Worm (Caenorhabditis elegans): ENCODE results near the gene Y116F11B.8.

The Y116F11B.8 gene

ce11 chrV:19853610-19854009, 3.8 kb upstream of the Y116F11B.8 start:
- TF ChIP-seq ttx-3 (tag; optimal IDR thresholded peaks at IDR 0.05): no peak
- TF ChIP-seq F13H6.1 (tag; optimal IDR thresholded peaks at IDR 0.05): no peak
- TF ChIP-seq ref-2 (tag; optimal IDR thresholded peaks at IDR 0.05): no peak
- no peak for TF ChIP-seq mec-3 (tag; optimal IDR thresholded peaks at IDR 0.05; ENCODE audit: borderline replicate concordance)
- no peak for TF ChIP-seq eyg-1 (tag; optimal IDR thresholded peaks at IDR 0.05)
- TF ChIP-seq ceh-14 (tag; optimal IDR thresholded peaks at IDR 0.05): no peak
- no peak for TF ChIP-seq npax-4 (tag; optimal IDR thresholded peaks at IDR 0.05)
- TF ChIP-seq elt-4 (tag; optimal IDR thresholded peaks at IDR 0.05): no peak
- no peak for TF ChIP-seq ceh-34 (tag; optimal IDR thresholded peaks at IDR 0.05)
- TF ChIP-seq pax-1 (tag; optimal IDR thresholded peaks at IDR 0.05): no peak
- TF ChIP-seq ceh-45 (GFP tag; IDR thresholded peaks at IDR 0.05): no peak
- TF ChIP-seq hlh-15 (tag; optimal IDR thresholded peaks at IDR 0.05): no peak
- TF ChIP-seq unc-55 (GFP tag; optimal IDR thresholded peaks at IDR 0.05): no peak
- TF ChIP-seq ceh-19 (GFP tag; optimal IDR thresholded peaks at IDR 0.05): no peak

- TF ChIP-seq C08G9.2 (tag; optimal IDR thresholded peaks at IDR 0.05) (no peak), ceh-31 (tag; optimal IDR thresholded peaks at IDR 0.05) (no peak), che-1 (tag; optimal IDR thresholded peaks at IDR 0.05) (no peak), unc-55 (GFP tag; optimal IDR thresholded peaks at IDR 0.05) (no peak), hlh-30 (tag; optimal IDR thresholded peaks at IDR 0.05; ENCODE audit: insufficient read depth) (no peak), lin-11 (tag; optimal IDR thresholded peaks at IDR 0.05) (no peak), ceh-2 (tag; optimal IDR thresholded peaks at IDR 0.05) (no peak)
Observed at ce11 chrV:19856335-19856734, 1.1 kb upstream of the Y116F11B.8 start.

ce11 chrV:19856933-19857332, 501 bp upstream of the Y116F11B.8 start:
- TF ChIP-seq ceh-6 (GFP tag; optimal IDR thresholded peaks at IDR 0.05): no peak
- no peak for TF ChIP-seq sox-4 (tag; optimal IDR thresholded peaks at IDR 0.05)
- no peak for TF ChIP-seq pqm-1 (tag; optimal IDR thresholded peaks at IDR 0.05)
- TF ChIP-seq tbx-2 (tag; optimal IDR thresholded peaks at IDR 0.05): no peak
- no peak for TF ChIP-seq unc-42 (tag; optimal IDR thresholded peaks at IDR 0.05)
- TF ChIP-seq C38D4.7 (GFP tag; optimal IDR thresholded peaks at IDR 0.05): no peak
- no peak for TF ChIP-seq ceh-48 (tag; optimal IDR thresholded peaks at IDR 0.05)
- no peak for TF ChIP-seq unc-86 (tag; optimal IDR thresholded peaks at IDR 0.05)
- no peak for TF ChIP-seq lim-6 (tag; optimal IDR thresholded peaks at IDR 0.05)
- TF ChIP-seq nhr-232 (tag; optimal IDR thresholded peaks at IDR 0.05): no peak

- TF ChIP-seq ceh-6 (GFP tag; optimal IDR thresholded peaks at IDR 0.05) (no peak), unc-55 (GFP tag; optimal IDR thresholded peaks at IDR 0.05) (no peak), fkh-10 (GFP tag; optimal IDR thresholded peaks at IDR 0.05) (no peak), gmeb-2 (tag; optimal IDR thresholded peaks at IDR 0.05) (no peak), tbx-7 (tag; optimal IDR thresholded peaks at IDR 0.05) (no peak), dmd-4 (tag; optimal IDR thresholded peaks at IDR 0.05; ENCODE audit: borderline replicate concordance) (no peak), lim-6 (tag; optimal IDR thresholded peaks at IDR 0.05) (no peak), tbx-2 (tag; optimal IDR thresholded peaks at IDR 0.05) (no peak), pros-1 (tag; optimal IDR thresholded peaks at IDR 0.05) (no peak), ceh-18 (tag; optimal IDR thresholded peaks at IDR 0.05) (no peak)
Observed at ce11 chrV:19860225-19860624, 2.8 kb downstream of the Y116F11B.8 start.

- TF ChIP-seq ceh-22 (tag; optimal IDR thresholded peaks at IDR 0.05): no peak
- TF ChIP-seq pha-4 (tag; optimal IDR thresholded peaks at IDR 0.05): no peak
- no peak for TF ChIP-seq ceh-24 (tag; optimal IDR thresholded peaks at IDR 0.05)
Observed at ce11 chrV:19867883-19868282, 10.4 kb downstream of the Y116F11B.8 start, which contains the start of gene Y116F11B.9. Gene Y116F11B.9 (minus strand): TSS chrV:19867983.

All from whole organism, late embryonic.